Fruit fly (Drosophila melanogaster): ENCODE results near the gene alt.
A peak's percentile ranks its signal among the peaks of the same experiment; 100 is the strongest.

Gene alt

dm6 chr3R:17700488-17701130 lies 18.3 kb upstream of the alt start (continued):
- TF ChIP-seq MESR4 (GFP tag; optimal IDR thresholded peaks at IDR 0.05) (peak; percentile 40), vvl (GFP tag; IDR thresholded peaks at IDR 0.05) (peak; percentile 99), CG12071 (GFP tag; optimal IDR thresholded peaks at IDR 0.05) (peak; percentile 90), tna (GFP tag; IDR thresholded peaks at IDR 0.05; ENCODE audit: partially characterized antibody) (peak; percentile 28; the same call in 1 of the 2 replicates), fd96Cb (tag; optimal IDR thresholded peaks at IDR 0.05) (peak; percentile 98), Neu2 (GFP tag; optimal IDR thresholded peaks at IDR 0.05; ENCODE audit: borderline replicate concordance) (no peak), ara (GFP tag; IDR thresholded peaks at IDR 0.05) (peak; percentile 96), CG13123 (GFP tag; optimal IDR thresholded peaks at IDR 0.05) (peak; percentile 95), luna (GFP tag; optimal IDR thresholded peaks at IDR 0.05) (peak; percentile 46), Vsx1 (GFP tag; optimal IDR thresholded peaks at IDR 0.05) (peak; percentile 98), Fer3 (tag; optimal IDR thresholded peaks at IDR 0.05) (peak; percentile 98), lbe (GFP tag; optimal IDR thresholded peaks at IDR 0.05) (peak; percentile 98), seq (GFP tag; IDR thresholded peaks at IDR 0.05) (peak; percentile 98), CG7357 (GFP tag; IDR thresholded peaks at IDR 0.05) (peak; percentile 95), PHDP (tag; optimal IDR thresholded peaks at IDR 0.05) (peak; percentile 99), CG11093 (GFP tag; IDR thresholded peaks at IDR 0.05) (peak; percentile 95; the same call in 2 of the 3 replicates), CG6813 (GFP tag; optimal IDR thresholded peaks at IDR 0.05) (peak; percentile 98), Antp (GFP tag; optimal IDR thresholded peaks at IDR 0.05) (peak; percentile 55), kah (GFP tag; optimal IDR thresholded peaks at IDR 0.05) (peak; percentile 96), sug (tag; optimal IDR thresholded peaks at IDR 0.05) (peak; percentile 99), CG14965 (GFP tag; optimal IDR thresholded peaks at IDR 0.05; ENCODE audit: borderline replicate concordance) (no peak), Xrp1 (GFP tag; IDR thresholded peaks at IDR 0.05) (peak; percentile 99), CG4617 (GFP tag; optimal IDR thresholded peaks at IDR 0.05; ENCODE audit: borderline replicate concordance) (peak; percentile 90), fd3F (GFP tag; optimal IDR thresholded peaks at IDR 0.05) (peak; percentile 99), ems (GFP tag; optimal IDR thresholded peaks at IDR 0.05) (peak; percentile 88), Ssrp (tag; optimal IDR thresholded peaks at IDR 0.05) (peak; percentile 99), Xbp1 (GFP tag; optimal IDR thresholded peaks at IDR 0.05) (peak; percentile 97), Dbx (GFP tag; IDR thresholded peaks at IDR 0.05) (peak; percentile 99), CG7786 (GFP tag; optimal IDR thresholded peaks at IDR 0.05) (peak; percentile 70), dimm (GFP tag; IDR thresholded peaks at IDR 0.05) (peak; percentile 88), eve (GFP tag; optimal IDR thresholded peaks at IDR 0.05) (no peak), Nf-YA (GFP tag; IDR thresholded peaks at IDR 0.05) (peak; percentile 95), Bgb (GFP tag; IDR thresholded peaks at IDR 0.05; ENCODE audit: partially characterized antibody) (peak; percentile 45; the same call in 1 of the 2 replicates), CG14014 (GFP tag; IDR thresholded peaks at IDR 0.05) (peak; percentile 98), bbx (GFP tag; IDR thresholded peaks at IDR 0.05; ENCODE audit: partially characterized antibody) (0 out of 2 replicates have a peak, but pooled peaks have one; percentile 13), Usf (GFP tag; optimal IDR thresholded peaks at IDR 0.05) (peak; percentile 95), sc (optimal IDR thresholded peaks at IDR 0.05) (no peak), sc (GFP tag; optimal IDR thresholded peaks at IDR 0.05) (peak; percentile 96), HLH54F (GFP tag; optimal IDR thresholded peaks at IDR 0.05) (peak; percentile 82), CG17612 (GFP tag; IDR thresholded peaks at IDR 0.05) (peak; percentile 94), p53 (GFP tag; optimal IDR thresholded peaks at IDR 0.05) (peak; percentile 19), CG11695 (GFP tag; IDR thresholded peaks at IDR 0.05) (peak; percentile 99), en (GFP tag; optimal IDR thresholded peaks at IDR 0.05) (peak; percentile 17), dm (GFP tag; optimal IDR thresholded peaks at IDR 0.05) (no peak), vfl (GFP tag; optimal IDR thresholded peaks at IDR 0.05) (peak; percentile 86), Hr78 (GFP tag; optimal IDR thresholded peaks at IDR 0.05) (peak in 1 of 2 experiments; percentile 95), CHES-1-like (GFP tag; optimal IDR thresholded peaks at IDR 0.05) (peak; percentile 79), CG4707 (GFP tag; optimal IDR thresholded peaks at IDR 0.05) (peak; percentile 88), CG9609 (GFP tag; optimal IDR thresholded peaks at IDR 0.05) (peak; percentile 65)
